Fruit fly (Drosophila melanogaster) whole organism, embryonic: ENCODE results near the gene CG15347.

Experiments
- B-H1 ChIP-seq: fragments of 200-800 bp; sonication (Bioruptor generic); IDR thresholded peaks from 3 replicates; pipeline ENCODE4 v1.3.6; 2022; ENCODE audit warnings: missing biosample characterization, missing genetic modification characterization
- CG10543 ChIP-seq: fragments of 200-800 bp; sonication (Bioruptor generic); optimal IDR thresholded peaks from 3 replicates; lab custom pipeline; 2017; ENCODE audit warnings: missing biosample characterization, mild to moderate bottlenecking, missing genetic modification characterization, moderate library complexity
- CG10654 ChIP-seq: fragments of 200-800 bp; sonication (Bioruptor generic); optimal IDR thresholded peaks from 2 replicates; lab custom pipeline; 2016; ENCODE audit warnings: missing biosample characterization, missing genetic modification characterization
- CG10959 ChIP-seq: fragments of 200-800 bp; sonication (Bioruptor generic); IDR thresholded peaks from 2 replicates; pipeline ENCODE4 v1.3.6; 2022; ENCODE audit warnings: missing biosample characterization, missing genetic modification characterization
- CG11696 ChIP-seq: fragments of 200-800 bp; sonication (Bioruptor generic); IDR thresholded peaks from 2 replicates; pipeline ENCODE4 v1.3.6; 2022; ENCODE audit warnings: missing biosample characterization, missing genetic modification characterization
- CG12104 ChIP-seq: fragments of 200-800 bp; sonication (Bioruptor generic); optimal IDR thresholded peaks from 3 replicates; lab custom pipeline; 2016; ENCODE audit warnings: missing biosample characterization, missing genetic modification characterization
- CG13424 ChIP-seq: fragments of 200-800 bp; sonication (Bioruptor generic); optimal IDR thresholded peaks from 2 replicates; lab custom pipeline; 2019; ENCODE audit warnings: missing biosample characterization, mild to moderate bottlenecking, missing genetic modification characterization, moderate library complexity
- CG14441 ChIP-seq: fragments of 200-800 bp; sonication (Bioruptor generic); IDR thresholded peaks from 2 replicates; pipeline ENCODE4 v1.3.6; 2022; ENCODE audit warnings: missing biosample characterization, missing genetic modification characterization
- CG15011 ChIP-seq: fragments of 200-800 bp; sonication (Bioruptor generic); optimal IDR thresholded peaks from 3 replicates; lab custom pipeline; 2018; ENCODE audit warnings: missing biosample characterization, mild to moderate bottlenecking, missing genetic modification characterization
- CG16813 ChIP-seq: fragments of 200-800 bp; sonication (Bioruptor generic); IDR thresholded peaks from 3 replicates; pipeline ENCODE4 v1.3.6; 2022; ENCODE audit warnings: missing biosample characterization, missing genetic modification characterization; ENCODE audit not compliant: partially characterized antibody
- CG16863 ChIP-seq: fragments of 200-800 bp; sonication (Bioruptor generic); optimal IDR thresholded peaks from 3 replicates; lab custom pipeline; 2016; ENCODE audit warnings: missing biosample characterization, missing genetic modification characterization
- CG2129 ChIP-seq: fragments of 200-800 bp; sonication (Bioruptor generic); IDR thresholded peaks from 2 replicates; pipeline ENCODE4 v1.3.6; 2022; ENCODE audit warnings: missing biosample characterization, missing genetic modification characterization; ENCODE audit not compliant: partially characterized antibody
- CG2712 ChIP-seq: fragments of 200-800 bp; optimal IDR thresholded peaks from 3 replicates; lab custom pipeline; 2019; ENCODE audit warnings: missing biosample characterization, mild to moderate bottlenecking, missing genetic modification characterization, moderate library complexity
- CG3838 ChIP-seq: fragments of 200-800 bp; sonication (Bioruptor generic); optimal IDR thresholded peaks from 3 replicates; lab custom pipeline; 2016; ENCODE audit warnings: missing biosample characterization, missing genetic modification characterization
- CG3847 ChIP-seq: fragments of 200-800 bp; sonication (Bioruptor generic); IDR thresholded peaks from 2 replicates; pipeline ENCODE4 v1.3.6; 2022; ENCODE audit warnings: missing biosample characterization, missing genetic modification characterization
- CG4424 ChIP-seq: fragments of 200-800 bp; sonication (Bioruptor generic); optimal IDR thresholded peaks from 3 replicates; lab custom pipeline; 2016; ENCODE audit warnings: missing biosample characterization, missing genetic modification characterization
- CG5180 ChIP-seq: fragments of 200-800 bp; sonication (Bioruptor generic); optimal IDR thresholded peaks from 3 replicates; lab custom pipeline; 2017; ENCODE audit warnings: missing biosample characterization, missing genetic modification characterization, mild to moderate bottlenecking, moderate library complexity, missing genetic modification reagents
- CG6254 ChIP-seq: fragments of 200-800 bp; sonication (Bioruptor generic); optimal IDR thresholded peaks from 3 replicates; lab custom pipeline; 2017; ENCODE audit warnings: mild to moderate bottlenecking, missing biosample characterization, missing genetic modification reagents, missing genetic modification characterization
- CoRest ChIP-seq: fragments of 200-800 bp; sonication (Bioruptor generic); optimal IDR thresholded peaks from 3 replicates; lab custom pipeline; 2018; ENCODE audit warnings: missing biosample characterization, mild to moderate bottlenecking, missing genetic modification characterization, moderate library complexity
- D19B ChIP-seq: fragments of 200-800 bp; sonication (Bioruptor generic); optimal IDR thresholded peaks from 2 replicates; lab custom pipeline; 2017; ENCODE audit warnings: missing biosample characterization, mild to moderate bottlenecking, missing genetic modification characterization
- Doc2 ChIP-seq: fragments of 200-800 bp; sonication (Bioruptor generic); IDR thresholded peaks from 2 replicates; pipeline ENCODE4 v1.3.6; 2022; ENCODE audit warnings: missing biosample characterization, missing genetic modification characterization
- Dp ChIP-seq: fragments of 200-800 bp; sonication (Bioruptor generic); optimal IDR thresholded peaks from 2 replicates; lab custom pipeline; 2018; ENCODE audit warnings: missing biosample characterization, mild to moderate bottlenecking, missing genetic modification characterization, moderate library complexity
- Dref ChIP-seq: fragments of 200-800 bp; sonication (Bioruptor generic); IDR thresholded peaks from 2 replicates; pipeline ENCODE4 v1.3.6; 2022; ENCODE audit warnings: missing biosample characterization, missing genetic modification characterization
- HHEX ChIP-seq: fragments of 200-800 bp; sonication (Bioruptor generic); optimal IDR thresholded peaks from 3 replicates; lab custom pipeline; 2017; ENCODE audit warnings: missing biosample characterization, mild to moderate bottlenecking, missing genetic modification characterization, missing genetic modification reagents
- HLH54F ChIP-seq: fragments of 200-800 bp; sonication (Bioruptor generic); optimal IDR thresholded peaks from 3 replicates; lab custom pipeline; 2016; ENCODE audit warnings: missing biosample characterization, missing genetic modification characterization
- MESR4 ChIP-seq: fragments of 200-800 bp; sonication (Bioruptor generic); optimal IDR thresholded peaks from 2 replicates; lab custom pipeline; 2018; ENCODE audit warnings: missing biosample characterization, mild to moderate bottlenecking, missing genetic modification characterization, moderate library complexity
- NC2α ChIP-seq: fragments of 200-800 bp; sonication (Bioruptor generic); optimal IDR thresholded peaks from 2 replicates; lab custom pipeline; 2016; ENCODE audit warnings: missing biosample characterization, missing genetic modification characterization
- Ravus ChIP-seq: fragments of 200-800 bp; sonication (Bioruptor generic); IDR thresholded peaks from 2 replicates; pipeline ENCODE4 v1.3.6; 2022; ENCODE audit warnings: missing biosample characterization, missing genetic modification characterization
- Scr ChIP-seq: fragments of 200-800 bp; sonication (Bioruptor generic); IDR thresholded peaks from 2 replicates; pipeline ENCODE4 v1.3.6; 2022; ENCODE audit warnings: missing biosample characterization, missing genetic modification characterization; ENCODE audit not compliant: partially characterized antibody
- bsh ChIP-seq, 2 experiments: fragments of 200-800 bp; sonication (Bioruptor generic); optimal IDR thresholded peaks; 2 replicates each; lab custom pipeline; 2017 to 2018; ENCODE audit warnings: mild to moderate bottlenecking in 2 of 2, missing biosample characterization in 2 of 2, missing genetic modification characterization in 2 of 2, moderate library complexity in 1 of 2
- chinmo ChIP-seq: fragments of 200-800 bp; sonication (Bioruptor generic); IDR thresholded peaks from 4 replicates; pipeline ENCODE4 v1.3.6; 2022; ENCODE audit warnings: missing biosample characterization, missing genetic modification characterization; ENCODE audit not compliant: partially characterized antibody
- corto ChIP-seq: fragments of 200-800 bp; sonication (Bioruptor generic); optimal IDR thresholded peaks from 2 replicates; lab custom pipeline; 2016; ENCODE audit warnings: missing biosample characterization, mild to moderate bottlenecking, missing genetic modification characterization, moderate library complexity
- cwo ChIP-seq: fragments of 200-800 bp; sonication (Bioruptor generic); optimal IDR thresholded peaks from 3 replicates; lab custom pipeline; 2017; ENCODE audit warnings: missing biosample characterization, missing genetic modification characterization, mild to moderate bottlenecking, moderate library complexity, missing genetic modification reagents
- gce ChIP-seq: fragments of 200-800 bp; sonication (Bioruptor generic); IDR thresholded peaks from 3 replicates; pipeline ENCODE4 v1.3.6; 2022; ENCODE audit warnings: missing biosample characterization, missing genetic modification characterization
- gem ChIP-seq: fragments of 200-800 bp; sonication (Bioruptor generic); optimal IDR thresholded peaks from 2 replicates; lab custom pipeline; 2019; ENCODE audit warnings: missing biosample characterization, mild to moderate bottlenecking, missing genetic modification characterization, moderate library complexity
- kay ChIP-seq: fragments of 200-800 bp; sonication (Bioruptor generic); optimal IDR thresholded peaks from 2 replicates; lab custom pipeline; 2016; ENCODE audit warnings: missing biosample characterization, missing genetic modification characterization
- kni ChIP-seq: fragments of 200-800 bp; sonication (Bioruptor generic); optimal IDR thresholded peaks from 3 replicates; lab custom pipeline; 2017; ENCODE audit warnings: mild to moderate bottlenecking, missing biosample characterization, missing genetic modification reagents, missing genetic modification characterization
- mirr ChIP-seq: fragments of 200-800 bp; sonication (Bioruptor generic); optimal IDR thresholded peaks from 3 replicates; lab custom pipeline; 2018; ENCODE audit warnings: missing biosample characterization, mild to moderate bottlenecking, missing genetic modification characterization
- nau ChIP-seq: fragments of 200-800 bp; sonication (Bioruptor generic); optimal IDR thresholded peaks from 3 replicates; lab custom pipeline; 2017; ENCODE audit warnings: missing biosample characterization, mild to moderate bottlenecking, missing genetic modification characterization, missing genetic modification reagents
- otp ChIP-seq: fragments of 200-800 bp; sonication (Bioruptor generic); IDR thresholded peaks from 3 replicates; pipeline ENCODE4, ENCODE4 v1.3.6; 2022; ENCODE audit warnings: missing biosample characterization, missing genetic modification characterization
- pum ChIP-seq: fragments of 200-800 bp; sonication (Bioruptor generic); optimal IDR thresholded peaks from 2 replicates; lab custom pipeline; 2016; ENCODE audit warnings: missing biosample characterization, missing genetic modification characterization
- sd ChIP-seq: fragments of 200-800 bp; sonication (Bioruptor generic); optimal IDR thresholded peaks from 3 replicates; lab custom pipeline; 2018; ENCODE audit warnings: missing biosample characterization, mild to moderate bottlenecking, missing genetic modification characterization, moderate library complexity
- sr ChIP-seq: fragments of 200-800 bp; sonication (Bioruptor generic); IDR thresholded peaks from 3 replicates; pipeline ENCODE4 v1.3.6; 2022; ENCODE audit warnings: missing biosample characterization, missing genetic modification characterization
- tio ChIP-seq: fragments of 200-800 bp; sonication (Bioruptor generic); optimal IDR thresholded peaks from 2 replicates; lab custom pipeline; 2017; ENCODE audit warnings: missing biosample characterization, missing genetic modification characterization, inconsistent platforms
- usp ChIP-seq: fragments of >200 bp; optimal IDR thresholded peaks from 2 replicates; lab custom pipeline; 2017; ENCODE audit warnings: missing biosample characterization, missing genetic modification characterization
- zen2 ChIP-seq: fragments of 200-800 bp; sonication (Bioruptor generic); IDR thresholded peaks from 3 replicates; pipeline ENCODE4 v1.3.6; 2022; ENCODE audit warnings: missing biosample characterization, missing genetic modification characterization; ENCODE audit not compliant: partially characterized antibody
- zfh1 ChIP-seq: fragments of 200-800 bp; sonication (Bioruptor generic); IDR thresholded peaks from 3 replicates; pipeline ENCODE4 v1.3.6; 2022; ENCODE audit warnings: missing biosample characterization, missing genetic modification characterization

Gene CG15347

DNA sequence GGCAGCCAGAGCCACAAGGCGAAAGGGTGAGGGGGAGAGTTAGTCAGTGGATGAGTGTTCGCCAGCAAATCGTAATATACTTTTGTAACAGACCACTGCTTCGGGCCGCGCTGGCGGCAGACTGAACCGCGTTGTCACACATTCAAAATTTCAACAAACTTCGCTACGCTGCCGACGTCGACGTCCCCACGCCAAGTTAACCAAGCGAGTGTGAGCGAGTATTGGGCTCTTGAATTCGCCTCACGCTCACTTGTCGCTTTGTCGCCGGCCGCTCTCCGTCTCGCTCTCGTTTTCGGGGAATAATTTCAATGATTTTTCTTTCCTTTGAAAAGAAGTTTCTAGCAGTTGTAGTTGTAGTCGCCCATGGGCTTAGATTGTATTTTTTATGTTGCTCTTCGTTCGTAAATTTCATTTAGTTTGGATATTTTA, 49.2 kb downstream of the CG15347 start, which contains the start of gene lawc (continued):
- TF ChIP-seq corto, result peak; percentile 63
- TF ChIP-seq B-H1, result no peak; the same call in 2 of the 3 replicates
- no peak for TF ChIP-seq Dref
- peak; percentile 13 for TF ChIP-seq CG13424 (tag; lab: Kevin White, UChicago)
- TF ChIP-seq pum (GFP tag; lab: Kevin White, UChicago), result no peak
- no peak; the same call in 1 of the 2 replicates for TF ChIP-seq CG14441
- 0 out of 3 replicates have a peak, but pooled peaks have one; percentile 34 for TF ChIP-seq sr (GFP tag; lab: Robert Waterston, UW)
- peak; percentile 35; the same call in 1 of the 2 replicates for TF ChIP-seq CG3847 (GFP tag; lab: Robert Waterston, UW)
- no peak for TF ChIP-seq CG5180 (GFP tag; lab: Kevin White, UChicago)
- TF ChIP-seq kay (GFP tag; lab: Kevin White, UChicago), result peak; percentile 24
- TF ChIP-seq Scr (GFP tag; lab: Robert Waterston, UW), result peak; percentile 20; the same call in 1 of the 2 replicates
- TF ChIP-seq kni (GFP tag; lab: Kevin White, UChicago), result peak; percentile 10
- no peak for TF ChIP-seq CG4424
- no peak for TF ChIP-seq CG10959 (GFP tag; lab: Robert Waterston, UW)
- no peak for TF ChIP-seq Ravus (GFP tag; lab: Robert Waterston, UW)
- no peak for TF ChIP-seq usp (GFP tag; lab: Kevin White, UChicago)
- TF ChIP-seq zen2 (GFP tag; lab: Robert Waterston, UW), result no peak; the same call in 2 of the 3 replicates
- 0 out of 2 replicates have a peak, but pooled peaks have one; percentile 18 for TF ChIP-seq CG11696 (GFP tag; lab: Robert Waterston, UW)
- TF ChIP-seq CG12104 (GFP tag; lab: Kevin White, UChicago), result no peak
- TF ChIP-seq CG2129 (GFP tag; lab: Robert Waterston, UW), result no peak
- TF ChIP-seq otp, result peak; percentile 17; the same call in 1 of the 3 replicates
- peak in 1 of 2 experiments; percentile 59 for TF ChIP-seq bsh (GFP tag; optimal IDR thresholded peaks at IDR 0.05; lab: Kevin White, UChicago)
- TF ChIP-seq NC2α (GFP tag; lab: Kevin White, UChicago), result no peak
- peak; percentile 16 for TF ChIP-seq CG2712 (tag; lab: Kevin White, UChicago)
- TF ChIP-seq mirr (GFP tag; lab: Kevin White, UChicago), result peak; percentile 86
- TF ChIP-seq Doc2, result no peak

DNA sequence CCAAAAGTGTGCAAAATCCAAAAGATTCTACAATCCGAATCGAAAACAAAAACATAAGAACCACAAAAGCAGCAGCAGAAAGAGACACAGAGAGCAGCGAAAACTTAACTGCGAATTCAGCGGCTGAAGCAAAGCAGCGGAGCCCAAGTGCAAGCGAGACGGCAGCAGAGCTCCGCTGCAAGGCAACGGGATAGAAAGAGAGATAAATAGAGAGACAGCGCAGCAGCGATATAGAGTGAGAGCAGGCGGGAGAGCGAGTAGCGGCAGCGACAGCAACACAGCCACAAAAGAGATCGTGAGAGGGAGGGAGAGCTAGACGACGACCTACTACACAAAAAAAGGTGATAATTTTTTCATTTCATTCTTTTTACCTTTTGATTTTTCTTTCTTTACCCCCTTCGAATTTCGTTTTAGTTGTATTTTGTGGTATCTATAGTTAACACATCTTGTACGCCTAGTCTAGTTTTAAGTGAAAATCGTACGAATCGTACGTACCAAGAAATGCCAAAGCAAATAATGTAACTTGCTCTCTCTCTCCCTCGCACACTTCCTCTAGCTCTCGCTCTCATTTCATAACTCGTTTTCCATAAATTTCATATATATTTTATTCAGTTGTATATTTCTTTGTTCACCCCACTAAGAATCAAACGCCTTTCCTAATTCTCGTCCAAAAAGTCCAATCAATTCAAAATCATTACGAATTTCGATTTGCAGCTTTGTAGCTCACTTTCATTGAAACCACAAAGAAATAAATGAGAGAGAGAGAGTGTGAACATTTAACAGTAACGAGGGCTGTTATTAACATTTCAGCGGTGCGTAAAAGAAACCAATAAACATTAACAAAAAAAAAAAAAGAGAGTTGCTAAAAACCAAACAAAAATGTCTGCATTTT, 50.1 kb downstream of the CG15347 start:
- TF ChIP-seq CG15011 (GFP tag; lab: Kevin White, UChicago), result no peak
- no peak for TF ChIP-seq MESR4 (GFP tag; lab: Kevin White, UChicago)
- TF ChIP-seq CG16813 (GFP tag; lab: Robert Waterston, UW), result no peak
- no peak for TF ChIP-seq CG3838 (GFP tag; lab: Kevin White, UChicago)
- TF ChIP-seq CG10654, result no peak
- TF ChIP-seq HHEX (GFP tag; lab: Kevin White, UChicago), result no peak
- TF ChIP-seq B-H1, result no peak; the same call in 2 of the 3 replicates
- TF ChIP-seq cwo (GFP tag; lab: Kevin White, UChicago), result no peak
- TF ChIP-seq CG6254 (GFP tag; lab: Kevin White, UChicago), result peak; percentile 24
- TF ChIP-seq Doc2, result no peak
- TF ChIP-seq CG16863 (GFP tag; lab: Kevin White, UChicago), result no peak
- TF ChIP-seq CG10543 (GFP tag; lab: Kevin White, UChicago), result no peak
- no peak for TF ChIP-seq sd (tag; lab: Kevin White, UChicago)
- no peak for TF ChIP-seq Scr (GFP tag; lab: Robert Waterston, UW)
- 0 out of 4 replicates have a peak, but pooled peaks have one; percentile 9 for TF ChIP-seq chinmo (GFP tag; lab: Robert Waterston, UW)
- no peak for TF ChIP-seq nau (GFP tag; lab: Kevin White, UChicago)
- no peak for TF ChIP-seq gce (GFP tag; lab: Robert Waterston, UW)
- TF ChIP-seq HLH54F (GFP tag; lab: Kevin White, UChicago), result no peak
- TF ChIP-seq zfh1 (GFP tag; lab: Robert Waterston, UW), result no peak
- TF ChIP-seq gem (tag; lab: Kevin White, UChicago), result no peak
- TF ChIP-seq CoRest, result no peak
- TF ChIP-seq tio (GFP tag; lab: Kevin White, UChicago), result no peak
- no peak for TF ChIP-seq D19B
- TF ChIP-seq Dp (GFP tag; lab: Kevin White, UChicago), result no peak
